Fruit fly (Drosophila melanogaster) whole organism, wandering third instar larva: ENCODE measurements around the gene tutl.

Experiments
- Abd-B ChIP-seq: fragments of >200 bp; optimal IDR thresholded peaks from 2 replicates; lab custom pipeline; 2017; ENCODE audit warnings: missing biosample characterization, missing genetic modification characterization
- CG32264 ChIP-seq: fragments of 200-800 bp; sonication (Bioruptor generic); optimal IDR thresholded peaks from 2 replicates; lab custom pipeline; 2016; ENCODE audit warnings: missing biosample characterization, missing genetic modification characterization
- Dfd ChIP-seq: fragments of >200 bp; optimal IDR thresholded peaks from 2 replicates; lab custom pipeline; 2017; ENCODE audit warnings: missing biosample characterization, missing genetic modification characterization
- Dif ChIP-seq: fragments of 200-275, 200-300 bp; sonication (Bioruptor generic); optimal IDR thresholded peaks from 2 replicates; lab custom pipeline; 2018; ENCODE audit warnings: missing biosample characterization, missing genetic modification characterization; ENCODE audit not compliant: partially characterized antibody
- GATAd ChIP-seq: sonication (Bioruptor generic); optimal IDR thresholded peaks from 2 replicates; lab custom pipeline; 2016; ENCODE audit warnings: missing biosample characterization, missing genetic modification characterization
- HLH106 ChIP-seq: fragments of 200-800 bp; optimal IDR thresholded peaks from 3 replicates; lab custom pipeline; 2019; ENCODE audit warnings: missing biosample characterization, mild to moderate bottlenecking, missing genetic modification characterization, moderate library complexity
- Hnf4 ChIP-seq: fragments of 200-800 bp; sonication (Bioruptor generic); optimal IDR thresholded peaks from 2 replicates; lab custom pipeline; 2016; ENCODE audit warnings: missing biosample characterization, mild to moderate bottlenecking, missing genetic modification characterization
- Hr78 ChIP-seq: fragments of >200 bp; optimal IDR thresholded peaks from 2 replicates; lab custom pipeline; 2017; ENCODE audit warnings: missing biosample characterization, missing genetic modification characterization
- Hr83 ChIP-seq: fragments of 200-300 bp; sonication (Bioruptor generic); optimal IDR thresholded peaks from 2 replicates; lab custom pipeline; 2016; ENCODE audit warnings: missing biosample characterization, mild to moderate bottlenecking, missing genetic modification characterization, moderate library complexity; ENCODE audit not compliant: poor library complexity, severe bottlenecking
- Jra ChIP-seq: sonication (Bioruptor generic); optimal IDR thresholded peaks from 2 replicates; lab custom pipeline; 2016; ENCODE audit warnings: missing biosample characterization, missing genetic modification characterization
- Myc ChIP-seq: fragments of >200 bp; optimal IDR thresholded peaks from 2 replicates; lab custom pipeline; 2017
- N ChIP-seq: fragments of >200 bp; optimal IDR thresholded peaks from 2 replicates; lab custom pipeline; 2018; ENCODE audit warnings: missing biosample characterization, missing external identifiers, missing genetic modification characterization
- OdsH ChIP-seq: fragments of 200-800 bp; sonication (Bioruptor generic); optimal IDR thresholded peaks from 2 replicates; lab custom pipeline; 2016; ENCODE audit warnings: missing biosample characterization, mild to moderate bottlenecking, missing genetic modification characterization
- Rel ChIP-seq, 2 experiments: fragments of 200-800 bp; sonication (Bioruptor generic) in 1 of 2; optimal IDR thresholded peaks; 2 replicates in 1 of 2; 3 replicates in 1 of 2; lab custom pipeline; 2016 to 2019; ENCODE audit warnings: mild to moderate bottlenecking in 2 of 2, missing biosample characterization in 2 of 2, missing genetic modification characterization in 2 of 2, moderate library complexity in 1 of 2
- Vsx2 ChIP-seq: fragments of 200-300, 225-300 bp; sonication (Bioruptor generic); optimal IDR thresholded peaks from 2 replicates; lab custom pipeline; 2018; ENCODE audit warnings: missing biosample characterization, missing genetic modification characterization; ENCODE audit not compliant: partially characterized antibody
- br ChIP-seq: fragments of 200-800 bp; sonication (Bioruptor generic); optimal IDR thresholded peaks from 2 replicates; lab custom pipeline; 2016; ENCODE audit warnings: missing biosample characterization, missing genetic modification characterization
- brk ChIP-seq: fragments of 200-800 bp; sonication (Bioruptor generic); optimal IDR thresholded peaks from 2 replicates; lab custom pipeline; 2016; ENCODE audit warnings: missing biosample characterization, mild to moderate bottlenecking, missing genetic modification characterization
- dl ChIP-seq, 2 experiments: fragments of 175-275, 200-275 bp in 1 of 2; fragments of 200-275 bp in 1 of 2; sonication (Bioruptor generic); optimal IDR thresholded peaks; lab custom pipeline; 2018; ENCODE audit warnings: mild to moderate bottlenecking in 2 of 2, missing biosample characterization in 2 of 2, missing genetic modification characterization in 2 of 2, moderate library complexity in 2 of 2; ENCODE audit not compliant: partially characterized antibody in 2 of 2, insufficient read depth in 1 of 2
- dmrt93B ChIP-seq: fragments of 200-800 bp; sonication (Bioruptor generic); optimal IDR thresholded peaks from 2 replicates; lab custom pipeline; 2018; ENCODE audit warnings: missing biosample characterization, mild to moderate bottlenecking, missing genetic modification characterization
- dsf ChIP-seq: sonication (Bioruptor generic); optimal IDR thresholded peaks from 2 replicates; lab custom pipeline; 2016; ENCODE audit warnings: missing biosample characterization, missing genetic modification characterization, borderline replicate concordance
- foxo ChIP-seq, 2 experiments: fragments of 200-800 bp; sonication (Bioruptor generic); optimal IDR thresholded peaks; 2 replicates in 1 of 2; 3 replicates in 1 of 2; lab custom pipeline; 2016 to 2017; ENCODE audit warnings: missing biosample characterization in 2 of 2, missing genetic modification characterization in 2 of 2
- h ChIP-seq: fragments of 200-800 bp; sonication (Bioruptor generic); optimal IDR thresholded peaks from 3 replicates; lab custom pipeline; 2016; ENCODE audit warnings: missing biosample characterization, mild to moderate bottlenecking, missing genetic modification characterization
- jim ChIP-seq: fragments of 175-275, 200-325 bp; sonication (Bioruptor generic); optimal IDR thresholded peaks from 2 replicates; lab custom pipeline; 2016; ENCODE audit warnings: missing biosample characterization, mild to moderate bottlenecking, missing genetic modification characterization
- lola ChIP-seq: fragments of >200 bp; optimal IDR thresholded peaks from 2 replicates; lab custom pipeline; 2017; ENCODE audit warnings: missing biosample characterization, missing genetic modification characterization
- pan ChIP-seq: fragments of >200 bp; optimal IDR thresholded peaks from 2 replicates; lab custom pipeline; 2017
- psq ChIP-seq: fragments of 200-800 bp; sonication (Bioruptor generic); optimal IDR thresholded peaks from 3 replicates; lab custom pipeline; 2017; ENCODE audit warnings: missing biosample characterization, mild to moderate bottlenecking, missing genetic modification characterization, moderate library complexity
- rgr ChIP-seq: fragments of 200-800 bp; sonication (Bioruptor generic); optimal IDR thresholded peaks from 3 replicates; lab custom pipeline; 2016; ENCODE audit warnings: missing biosample characterization, mild to moderate bottlenecking, missing genetic modification characterization
- sage ChIP-seq: fragments of 200-800 bp; sonication (Bioruptor generic); optimal IDR thresholded peaks from 2 replicates; lab custom pipeline; 2016; ENCODE audit warnings: missing biosample characterization, mild to moderate bottlenecking, missing genetic modification characterization
- sv ChIP-seq: fragments of 200-800 bp; sonication (Bioruptor generic); optimal IDR thresholded peaks from 3 replicates; lab custom pipeline; 2016; ENCODE audit warnings: missing biosample characterization, missing genetic modification characterization
- tai ChIP-seq: sonication (Bioruptor generic); optimal IDR thresholded peaks from 2 replicates; lab custom pipeline; 2016; ENCODE audit warnings: missing biosample characterization, missing genetic modification characterization
- usp ChIP-seq: fragments of >200 bp; optimal IDR thresholded peaks from 2 replicates; lab custom pipeline; 2017; ENCODE audit warnings: missing biosample characterization, missing genetic modification characterization
- woc ChIP-seq: sonication (Bioruptor generic); optimal IDR thresholded peaks from 2 replicates; lab custom pipeline; 2016; ENCODE audit warnings: missing biosample characterization, mild to moderate bottlenecking, missing genetic modification characterization

Gene tutl

DNA sequence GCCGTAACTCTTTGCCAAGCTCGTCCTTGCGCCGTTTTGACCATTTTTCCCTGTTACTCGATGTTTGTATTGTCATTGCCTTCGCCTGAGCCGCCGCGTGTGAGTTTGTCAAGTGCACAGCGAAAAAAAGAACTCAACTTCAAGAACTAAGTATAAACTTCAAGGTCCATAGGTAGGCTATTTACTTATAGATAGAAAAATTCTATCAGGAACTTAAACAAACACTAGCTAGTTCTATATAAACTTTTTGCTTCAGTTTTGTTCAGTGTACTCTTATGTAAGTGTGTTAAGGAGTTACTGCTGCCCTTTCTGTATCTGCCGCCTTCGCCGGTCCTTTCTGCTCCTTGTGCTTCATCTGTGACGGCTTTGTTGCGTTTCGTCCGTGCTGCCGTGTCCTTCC, 36.6 kb upstream of the tutl start:
- no peak for TF ChIP-seq Abd-B (GFP tag; lab: Kevin White, UChicago)
- no peak for TF ChIP-seq Vsx2 (GFP tag; lab: Kevin White, UChicago)
- TF ChIP-seq jim (GFP tag; lab: Kevin White, UChicago) = no peak
- no peak for TF ChIP-seq OdsH (GFP tag; lab: Kevin White, UChicago)
- TF ChIP-seq Dfd (GFP tag; lab: Kevin White, UChicago) = no peak
- TF ChIP-seq dl (GFP tag; optimal IDR thresholded peaks at IDR 0.05; lab: Kevin White, UChicago; ENCODE audit: insufficient read depth in 1 of 2, partially characterized antibody in 2 of 2) = no peak
- no peak for TF ChIP-seq brk (GFP tag; lab: Kevin White, UChicago)
- TF ChIP-seq Hnf4 = no peak
- no peak for TF ChIP-seq woc
- TF ChIP-seq pan (lab: Kevin White, UChicago) = no peak
- no peak for TF ChIP-seq CG32264 (GFP tag; lab: Kevin White, UChicago)
- TF ChIP-seq Jra (GFP tag; lab: Kevin White, UChicago) = no peak
- TF ChIP-seq Rel (GFP tag; optimal IDR thresholded peaks at IDR 0.05; lab: Kevin White, UChicago) = no peak
- no peak for TF ChIP-seq Rel (tag; optimal IDR thresholded peaks at IDR 0.05; lab: Kevin White, UChicago)
- no peak for TF ChIP-seq dmrt93B (GFP tag; lab: Kevin White, UChicago)
- TF ChIP-seq Dif = no peak
- TF ChIP-seq psq (GFP tag; lab: Kevin White, UChicago) = no peak
- no peak for TF ChIP-seq GATAd
- no peak for TF ChIP-seq tai (GFP tag; lab: Kevin White, UChicago)

DNA sequence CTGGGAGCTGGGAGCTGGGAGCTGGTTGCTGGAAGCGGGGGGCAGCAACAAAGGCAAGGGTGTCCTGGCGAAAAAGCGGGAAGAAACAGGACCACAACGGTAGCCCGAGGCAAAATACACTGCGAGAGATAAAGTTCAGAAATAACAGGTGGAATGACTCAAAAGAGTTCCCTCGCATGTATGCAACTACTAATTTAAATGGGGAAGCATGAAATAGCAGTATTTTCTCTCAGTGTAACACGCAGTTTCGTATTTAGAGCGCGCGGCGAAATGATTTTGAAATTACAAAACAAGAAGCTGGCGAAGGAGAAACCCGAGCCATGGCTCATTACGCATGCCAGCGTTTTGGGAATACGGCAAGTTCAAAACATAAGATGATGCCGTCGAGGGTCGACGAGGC, 34.6 kb upstream of the tutl start:
- no peak for TF ChIP-seq h
- TF ChIP-seq sage (GFP tag; lab: Kevin White, UChicago) = no peak
- TF ChIP-seq br = no peak
- no peak for TF ChIP-seq pan (lab: Kevin White, UChicago)
- no peak for TF ChIP-seq Hnf4
- no peak for TF ChIP-seq usp
- no peak for TF ChIP-seq HLH106
- no peak for TF ChIP-seq dl (GFP tag; optimal IDR thresholded peaks at IDR 0.05; lab: Kevin White, UChicago; ENCODE audit: insufficient read depth in 1 of 2, partially characterized antibody in 2 of 2)
- no peak for TF ChIP-seq Hr78 (GFP tag; lab: Kevin White, UChicago)
- no peak for TF ChIP-seq dsf (GFP tag; lab: Kevin White, UChicago)
- no peak for TF ChIP-seq Dfd (GFP tag; lab: Kevin White, UChicago)
- TF ChIP-seq lola (GFP tag; lab: Kevin White, UChicago) = no peak

DNA sequence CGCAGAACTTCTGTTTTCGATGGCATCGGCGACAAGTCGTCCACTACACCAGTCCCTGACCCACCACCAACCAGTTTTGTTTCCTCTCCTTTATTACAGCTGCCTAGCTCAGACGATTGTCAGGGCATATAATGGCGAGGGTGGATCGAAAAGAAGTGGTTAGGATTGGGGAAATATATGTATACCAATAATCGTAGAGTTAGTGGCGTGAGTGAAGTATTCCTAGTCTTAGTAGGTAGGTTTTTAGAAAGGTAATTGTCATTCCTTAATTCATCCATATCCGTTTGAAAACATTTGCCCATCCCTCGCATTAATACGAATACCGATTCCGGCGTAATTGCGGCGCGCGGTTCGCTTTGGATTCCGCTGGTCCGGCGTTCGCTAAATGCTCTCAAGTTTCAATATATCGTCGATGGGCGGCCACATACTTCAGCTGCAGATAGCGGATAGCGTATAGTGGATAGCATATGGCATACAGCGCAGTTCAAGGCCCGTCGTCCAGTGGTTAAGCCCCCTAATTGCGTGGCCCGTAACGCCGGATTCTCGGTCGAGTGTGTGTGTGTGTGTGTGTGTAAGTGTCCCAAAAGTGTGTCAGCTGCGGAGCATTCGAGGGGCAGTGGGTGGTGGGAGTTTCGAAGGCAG, 30.0 kb upstream of the tutl start:
- TF ChIP-seq CG32264 (GFP tag; lab: Kevin White, UChicago) (no peak), N (GFP tag; lab: Kevin White, UChicago) (no peak), Rel (GFP tag; optimal IDR thresholded peaks at IDR 0.05; lab: Kevin White, UChicago) (no peak), Rel (tag; optimal IDR thresholded peaks at IDR 0.05; lab: Kevin White, UChicago) (no peak), HLH106 (no peak), Jra (GFP tag; lab: Kevin White, UChicago) (no peak), brk (GFP tag; lab: Kevin White, UChicago) (no peak), Myc (no peak), Abd-B (GFP tag; lab: Kevin White, UChicago) (no peak), rgr (GFP tag; lab: Kevin White, UChicago) (no peak), OdsH (GFP tag; lab: Kevin White, UChicago) (no peak), sv (GFP tag; lab: Kevin White, UChicago) (no peak), foxo (GFP tag; optimal IDR thresholded peaks at IDR 0.05; lab: Kevin White, UChicago) (no peak), br (no peak), Hr83 (GFP tag; lab: Kevin White, UChicago) (no peak), tai (GFP tag; lab: Kevin White, UChicago) (no peak)
- TF ChIP-seq, all 38 proteins: peak for 0

DNA sequence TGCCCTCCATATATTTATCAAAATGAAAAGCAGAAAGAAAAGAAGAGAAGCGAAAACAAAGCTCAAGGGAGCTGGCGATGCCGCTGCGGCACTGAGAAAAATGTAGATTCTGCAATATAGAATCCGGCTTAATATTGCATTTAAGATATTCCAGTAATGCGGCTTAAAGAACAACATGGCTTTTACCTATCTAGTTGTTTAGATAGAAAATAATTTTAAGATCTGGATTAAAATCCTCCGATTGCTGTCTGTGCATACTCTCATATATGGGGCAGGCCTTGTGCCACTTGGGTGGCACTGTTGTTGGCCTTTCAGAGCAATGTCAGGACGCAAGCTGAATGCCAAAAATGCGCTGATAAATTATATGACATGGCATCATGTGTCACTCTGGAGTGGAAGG, 28.0 kb upstream of the tutl start:
- TF ChIP-seq dmrt93B (GFP tag; lab: Kevin White, UChicago) (no peak), Hnf4 (no peak), sage (GFP tag; lab: Kevin White, UChicago) (no peak), N (GFP tag; lab: Kevin White, UChicago) (no peak), Myc (no peak), OdsH (GFP tag; lab: Kevin White, UChicago) (no peak), pan (lab: Kevin White, UChicago) (no peak), lola (GFP tag; lab: Kevin White, UChicago) (no peak)
